Worm (Caenorhabditis elegans) whole organism, L2 larva: Measurements from ENCODE around the gene tag-196.

Experiments
- F13H6.1 ChIP-seq: sonication (generic microtip); optimal IDR thresholded peaks from 2 replicates; lab custom pipeline; 2016; ENCODE audit warnings: missing genetic modification characterization, missing compliant biosample characterization
- R02D3.7 ChIP-seq: fragments of 150-350 bp; optimal IDR thresholded peaks from 2 replicates; lab custom pipeline; 2014; ENCODE audit warnings: missing biosample characterization, missing genetic modification characterization
- Y55F3AM.14 ChIP-seq: fragments of 200-800 bp; sonication (Bioruptor generic); optimal IDR thresholded peaks from 2 replicates; lab custom pipeline; 2018; ENCODE audit warnings: mild to moderate bottlenecking, missing genetic modification characterization, missing compliant biosample characterization
- alr-1 ChIP-seq: fragments of 150-350 bp; optimal IDR thresholded peaks from 2 replicates; lab custom pipeline; 2014; ENCODE audit warnings: missing biosample characterization, missing genetic modification characterization
- aly-2 ChIP-seq: fragments of 150-350 bp; optimal IDR thresholded peaks from 2 replicates; lab custom pipeline; 2014; ENCODE audit warnings: missing biosample characterization, missing genetic modification characterization
- ceh-16 ChIP-seq: fragments of 150-350 bp; optimal IDR thresholded peaks from 2 replicates; lab custom pipeline; 2014; ENCODE audit warnings: missing biosample characterization, missing genetic modification characterization
- crh-2 ChIP-seq: sonication (generic microtip); optimal IDR thresholded peaks from 2 replicates; lab custom pipeline; 2017; ENCODE audit warnings: missing biosample characterization, missing genetic modification characterization
- dmd-4 ChIP-seq: sonication (generic microtip); optimal IDR thresholded peaks from 2 replicates; lab custom pipeline; 2017; ENCODE audit warnings: missing biosample characterization, missing genetic modification characterization
- fos-1 ChIP-seq: fragments of 150-350 bp; optimal IDR thresholded peaks from 2 replicates; lab custom pipeline; 2014; ENCODE audit warnings: missing biosample characterization, missing genetic modification characterization
- gmeb-1 ChIP-seq: fragments of 150-350 bp; optimal IDR thresholded peaks from 2 replicates; lab custom pipeline; 2014; ENCODE audit warnings: missing biosample characterization, missing genetic modification characterization
- lin-11 ChIP-seq: fragments of 150-350 bp; sonication (generic microtip); optimal IDR thresholded peaks from 2 replicates; lab custom pipeline; 2014; ENCODE audit warnings: missing biosample characterization, missing genetic modification characterization, inconsistent platforms, mixed read lengths
- lin-13 ChIP-seq: fragments of 150-350 bp; optimal IDR thresholded peaks from 2 replicates; lab custom pipeline; 2014; ENCODE audit warnings: missing biosample characterization, missing genetic modification reagents, missing genetic modification characterization
- lin-39 ChIP-seq: fragments of 150-350 bp; optimal IDR thresholded peaks from 2 replicates; lab custom pipeline; 2014; ENCODE audit warnings: missing biosample characterization, missing genetic modification reagents, missing genetic modification characterization
- lsy-2 ChIP-seq, 2 experiments: fragments of 150-350 bp in 1 of 2; sonication (generic microtip) in 1 of 2; optimal IDR thresholded peaks; 2 replicates each; lab custom pipeline; 2014 to 2017; ENCODE audit warnings: missing biosample characterization in 2 of 2, missing genetic modification characterization in 2 of 2
- mbf-1 ChIP-seq: sonication (generic microtip); optimal IDR thresholded peaks from 2 replicates; lab custom pipeline; 2017; ENCODE audit warnings: missing biosample characterization, missing genetic modification characterization
- mdl-1 ChIP-seq, 2 experiments: fragments of 150-350 bp in 1 of 2; sonication (generic microtip) in 1 of 2; optimal IDR thresholded peaks; 2 replicates each; lab custom pipeline; 2017; ENCODE audit warnings: missing biosample characterization in 2 of 2, missing genetic modification characterization in 2 of 2
- nhr-10 ChIP-seq: sonication (generic microtip); optimal IDR thresholded peaks from 2 replicates; lab custom pipeline; 2017; ENCODE audit warnings: missing biosample characterization, missing genetic modification characterization
- nhr-12 ChIP-seq: fragments of 150-350 bp; optimal IDR thresholded peaks from 2 replicates; lab custom pipeline; 2014; ENCODE audit warnings: missing biosample characterization, missing genetic modification characterization
- nhr-129 ChIP-seq: fragments of 150-350 bp; optimal IDR thresholded peaks from 2 replicates; lab custom pipeline; 2014; ENCODE audit warnings: missing biosample characterization, missing genetic modification characterization
- nhr-21 ChIP-seq: fragments of 150-350 bp; optimal IDR thresholded peaks from 2 replicates; lab custom pipeline; 2014; ENCODE audit warnings: missing biosample characterization, missing genetic modification characterization
- nhr-23 ChIP-seq: fragments of 150-350 bp; optimal IDR thresholded peaks from 2 replicates; lab custom pipeline; 2014; ENCODE audit warnings: missing biosample characterization, missing genetic modification reagents, missing genetic modification characterization
- nhr-25 ChIP-seq: fragments of 150-350 bp; sonication (generic microtip); optimal IDR thresholded peaks from 3 replicates; lab custom pipeline; 2014; ENCODE audit warnings: missing biosample characterization, missing genetic modification characterization
- nhr-6 ChIP-seq: fragments of 150-350 bp; optimal IDR thresholded peaks from 2 replicates; lab custom pipeline; 2014; ENCODE audit warnings: missing biosample characterization, missing genetic modification characterization
- nhr-77 ChIP-seq: fragments of 150-350 bp; optimal IDR thresholded peaks from 2 replicates; lab custom pipeline; 2014; ENCODE audit warnings: missing biosample characterization, missing genetic modification characterization
- sem-4 ChIP-seq: fragments of 150-350 bp; optimal IDR thresholded peaks from 2 replicates; lab custom pipeline; 2014; ENCODE audit warnings: missing biosample characterization, missing genetic modification reagents, missing genetic modification characterization
- skn-1 ChIP-seq: sonication (generic microtip); optimal IDR thresholded peaks from 2 replicates; lab custom pipeline; 2017; ENCODE audit warnings: missing biosample characterization, missing genetic modification characterization
- sma-9 ChIP-seq, 2 experiments: fragments of 150-350 bp in 1 of 2; sonication (generic microtip) in 1 of 2; optimal IDR thresholded peaks; 2 replicates each; lab custom pipeline; 2014 to 2016; ENCODE audit warnings: missing genetic modification characterization in 2 of 2, mild to moderate bottlenecking in 1 of 2, missing biosample characterization in 1 of 2, missing compliant biosample characterization in 1 of 2, missing genetic modification reagents in 1 of 2, moderate library complexity in 1 of 2
- snpc-4 ChIP-seq: fragments of 150-350 bp; optimal IDR thresholded peaks from 2 replicates; lab custom pipeline; 2014; ENCODE audit warnings: missing biosample characterization, missing genetic modification characterization
- unc-39 ChIP-seq: fragments of 150-350 bp; optimal IDR thresholded peaks from 2 replicates; lab custom pipeline; 2014; ENCODE audit warnings: missing biosample characterization, missing genetic modification characterization
- unc-55 ChIP-seq: fragments of 150-350 bp; sonication (generic microtip); optimal IDR thresholded peaks from 3 replicates; lab custom pipeline; 2014; ENCODE audit warnings: missing biosample characterization, missing genetic modification reagents, missing genetic modification characterization
- unc-62 ChIP-seq: fragments of 150-350 bp; optimal IDR thresholded peaks from 2 replicates; lab custom pipeline; 2014; ENCODE audit warnings: missing biosample characterization, missing genetic modification reagents, missing genetic modification characterization
- ztf-11 ChIP-seq: sonication (generic microtip); optimal IDR thresholded peaks from 2 replicates; lab custom pipeline; 2017; ENCODE audit warnings: missing biosample characterization, missing genetic modification characterization
- ztf-4 ChIP-seq: fragments of 150-350 bp; optimal IDR thresholded peaks from 2 replicates; lab custom pipeline; 2014; ENCODE audit warnings: missing biosample characterization, missing genetic modification characterization

The tag-196 gene

ce11 chrV:8594105-8594964, at the start of gene tag-196:
Gene tag-196, plus strand, starts transcription at chrV:8594914.
- TF ChIP-seq lsy-2 (tag; optimal IDR thresholded peaks at IDR 0.05; lab: Kevin White, UChicago) = peak in 1 of 2 experiments; percentile 29
- peak; percentile 9 for TF ChIP-seq sma-9 (GFP tag; optimal IDR thresholded peaks at IDR 0.05; lab: Kevin White, UChicago)
- TF ChIP-seq sma-9 (tag; optimal IDR thresholded peaks at IDR 0.05; lab: Kevin White, UChicago) = no peak
- no peak for TF ChIP-seq gmeb-1 (tag; lab: Kevin White, UChicago)
- TF ChIP-seq F13H6.1 (tag; lab: Kevin White, UChicago) = peak; percentile 46
- peak; percentile 62 for TF ChIP-seq nhr-129

- TF ChIP-seq dmd-4 = no peak
- TF ChIP-seq lin-11 (tag; lab: Kevin White, UChicago) = no peak
- no peak for TF ChIP-seq unc-62
- no peak for TF ChIP-seq skn-1 (tag; lab: Kevin White, UChicago)
- no peak for TF ChIP-seq nhr-25
- no peak for TF ChIP-seq nhr-21 (tag; lab: Kevin White, UChicago)
- no peak for TF ChIP-seq aly-2 (tag; lab: Kevin White, UChicago)
- TF ChIP-seq ceh-16 (tag; lab: Kevin White, UChicago) = no peak
- no peak for TF ChIP-seq nhr-10 (tag; lab: Kevin White, UChicago)
- TF ChIP-seq nhr-23 (tag; lab: Kevin White, UChicago) = no peak
- no peak for TF ChIP-seq sma-9 (GFP tag; optimal IDR thresholded peaks at IDR 0.05; lab: Kevin White, UChicago)
- TF ChIP-seq sma-9 (tag; optimal IDR thresholded peaks at IDR 0.05; lab: Kevin White, UChicago) = no peak
- TF ChIP-seq mdl-1 (tag; optimal IDR thresholded peaks at IDR 0.05; lab: Kevin White, UChicago) = no peak
- no peak for TF ChIP-seq lsy-2 (tag; optimal IDR thresholded peaks at IDR 0.05; lab: Kevin White, UChicago)
- TF ChIP-seq unc-39 (tag; lab: Kevin White, UChicago) = no peak
- no peak for TF ChIP-seq crh-2 (tag; lab: Kevin White, UChicago)
- no peak for TF ChIP-seq ztf-11
- no peak for TF ChIP-seq nhr-6 (tag; lab: Kevin White, UChicago)
- TF ChIP-seq ztf-4 (tag; lab: Kevin White, UChicago) = no peak
- no peak for TF ChIP-seq nhr-129
- TF ChIP-seq, all 48 proteins: peak for 0
These were observed 49.0 kb upstream of the tag-196 start, which contains the start of the genes slc-17.8 and asns-1 for ce11 chrV:8545531-8546224. Gene slc-17.8, minus strand, starts transcription at chrV:8545581. Gene asns-1, plus strand, starts transcription at chrV:8546174.

- TF ChIP-seq sma-9 (GFP tag; optimal IDR thresholded peaks at IDR 0.05; lab: Kevin White, UChicago) = no peak
- no peak for TF ChIP-seq sma-9 (tag; optimal IDR thresholded peaks at IDR 0.05; lab: Kevin White, UChicago)
- no peak for TF ChIP-seq R02D3.7 (tag; lab: Kevin White, UChicago)
- no peak for TF ChIP-seq nhr-25
- TF ChIP-seq nhr-129 = no peak
- TF ChIP-seq crh-2 (tag; lab: Kevin White, UChicago) = no peak
- TF ChIP-seq nhr-77 = no peak
- TF ChIP-seq Y55F3AM.14 (GFP tag; lab: Kevin White, UChicago) = no peak
- no peak for TF ChIP-seq nhr-12
- TF ChIP-seq gmeb-1 (tag; lab: Kevin White, UChicago) = no peak
- TF ChIP-seq dmd-4 = no peak
- no peak for TF ChIP-seq alr-1 (tag; lab: Kevin White, UChicago)
- no peak for TF ChIP-seq unc-62
- no peak for TF ChIP-seq nhr-21 (tag; lab: Kevin White, UChicago)
- TF ChIP-seq lin-13 = no peak
- no peak for TF ChIP-seq aly-2 (tag; lab: Kevin White, UChicago)
- no peak for TF ChIP-seq ceh-16 (tag; lab: Kevin White, UChicago)
- TF ChIP-seq lin-39 (tag; lab: Kevin White, UChicago) = no peak
These were observed 45.7 kb upstream of the tag-196 start, which contains the start of gene stdh-4 for ce11 chrV:8548989-8549388. Gene stdh-4, plus strand, starts transcription at chrV:8549289.

ce11 chrV:8552460-8552859, 42.3 kb upstream of the tag-196 start, which contains the start of gene acr-15:
Gene acr-15, plus strand, starts transcription at chrV:8552695.
- no peak for TF ChIP-seq nhr-6 (tag; lab: Kevin White, UChicago)
- peak; percentile 24 for TF ChIP-seq sma-9 (GFP tag; optimal IDR thresholded peaks at IDR 0.05; lab: Kevin White, UChicago)
- no peak for TF ChIP-seq sma-9 (tag; optimal IDR thresholded peaks at IDR 0.05; lab: Kevin White, UChicago)
- TF ChIP-seq fos-1 = no peak

- TF ChIP-seq nhr-23 (tag; lab: Kevin White, UChicago) (no peak), nhr-10 (tag; lab: Kevin White, UChicago) (no peak), ztf-11 (no peak), lsy-2 (tag; optimal IDR thresholded peaks at IDR 0.05; lab: Kevin White, UChicago) (no peak), mbf-1 (no peak), sem-4 (tag; lab: Kevin White, UChicago) (no peak), snpc-4 (no peak), R02D3.7 (tag; lab: Kevin White, UChicago) (no peak), crh-2 (tag; lab: Kevin White, UChicago) (no peak), unc-55 (no peak)
- TF ChIP-seq, all 48 proteins: peak for 0
These were observed 38.8 kb upstream of the tag-196 start for ce11 chrV:8555955-8556354.
